Fruit fly (Drosophila melanogaster) whole organism, pupa: ENCODE measurements around the gene msn.
A peak's percentile ranks its signal among the peaks of the same experiment; 100 is the strongest.

Experiments used
- CG10348 ChIP-seq: fragments of 200-800 bp; sonication (Bioruptor generic); IDR thresholded peaks from 2 replicates; pipeline ENCODE4 v1.3.6; 2022; ENCODE audit warnings: missing biosample characterization, missing genetic modification characterization
- CG12605 ChIP-seq: fragments of 200-800 bp; sonication (Bioruptor generic); IDR thresholded peaks from 2 replicates; pipeline ENCODE4 v1.3.6; 2022; ENCODE audit warnings: missing biosample characterization, missing genetic modification characterization
- CG13204 ChIP-seq: fragments of 200-800 bp; sonication (Bioruptor generic); optimal IDR thresholded peaks from 2 replicates; lab custom pipeline; 2018; ENCODE audit warnings: missing biosample characterization, mild to moderate bottlenecking, missing genetic modification characterization, moderate library complexity
- CG14655 ChIP-seq: fragments of 200-800 bp; sonication (Bioruptor generic); optimal IDR thresholded peaks from 3 replicates; lab custom pipeline; 2017; ENCODE audit warnings: mild to moderate bottlenecking, missing biosample characterization, missing genetic modification reagents, missing genetic modification characterization
- CG15710 ChIP-seq: fragments of 200-800 bp; sonication (Bioruptor generic); optimal IDR thresholded peaks from 2 replicates; lab custom pipeline; 2018; ENCODE audit warnings: missing biosample characterization, mild to moderate bottlenecking, missing genetic modification characterization, moderate library complexity
- CG17806 ChIP-seq: fragments of 200-800 bp; sonication (Bioruptor generic); optimal IDR thresholded peaks from 2 replicates; lab custom pipeline; 2018; ENCODE audit warnings: missing biosample characterization, mild to moderate bottlenecking, missing genetic modification characterization, moderate library complexity
- CG32121 ChIP-seq: fragments of 200-800 bp; sonication (Bioruptor generic); IDR thresholded peaks from 2 replicates; pipeline ENCODE4 v1.3.6; 2022; ENCODE audit warnings: missing biosample characterization, missing genetic modification characterization
- CG34367 ChIP-seq: fragments of 200-800 bp; sonication (Bioruptor generic); optimal IDR thresholded peaks from 2 replicates; lab custom pipeline; 2018; ENCODE audit warnings: missing biosample characterization, mild to moderate bottlenecking, missing genetic modification characterization
- CG4496 ChIP-seq: fragments of 200-800 bp; sonication (Bioruptor generic); IDR thresholded peaks from 3 replicates; pipeline ENCODE4 v1.3.6; 2022; ENCODE audit warnings: missing biosample characterization, missing genetic modification characterization
- CG8159 ChIP-seq: fragments of 200-800 bp; sonication (Bioruptor generic); optimal IDR thresholded peaks from 3 replicates; lab custom pipeline; 2018; ENCODE audit warnings: missing biosample characterization, mild to moderate bottlenecking, missing genetic modification characterization, moderate library complexity
- CG8301 ChIP-seq: fragments of 200-800 bp; sonication (Bioruptor generic); optimal IDR thresholded peaks from 2 replicates; lab custom pipeline; 2018; ENCODE audit warnings: missing biosample characterization, mild to moderate bottlenecking, missing genetic modification characterization
- CG9948 ChIP-seq: fragments of 200-800 bp; sonication (Bioruptor generic); optimal IDR thresholded peaks from 2 replicates; lab custom pipeline; 2018; ENCODE audit warnings: missing biosample characterization, mild to moderate bottlenecking, missing genetic modification characterization, moderate library complexity
- D1 ChIP-seq: fragments of 200-800 bp; sonication (Bioruptor generic); optimal IDR thresholded peaks from 2 replicates; lab custom pipeline; 2018; ENCODE audit warnings: missing biosample characterization, mild to moderate bottlenecking, missing genetic modification characterization, moderate library complexity
- EcR ChIP-seq: fragments of 200-800 bp; sonication (Bioruptor generic); optimal IDR thresholded peaks from 3 replicates; lab custom pipeline; 2019; ENCODE audit warnings: missing biosample characterization, missing genetic modification characterization, mild to moderate bottlenecking, moderate library complexity, missing genetic modification reagents
- Ets98B ChIP-seq: fragments of 200-800 bp; sonication (Bioruptor generic); IDR thresholded peaks from 2 replicates; pipeline ENCODE4 v1.3.6; 2022; ENCODE audit warnings: missing biosample characterization, missing genetic modification characterization
- Pif1A ChIP-seq: fragments of 200-800 bp; sonication (Bioruptor generic); optimal IDR thresholded peaks from 3 replicates; lab custom pipeline; 2016; ENCODE audit warnings: missing biosample characterization, missing genetic modification characterization
- Pif1B ChIP-seq: fragments of 200-800 bp; sonication (Bioruptor generic); optimal IDR thresholded peaks from 3 replicates; lab custom pipeline; 2016; ENCODE audit warnings: missing biosample characterization, missing genetic modification characterization
- Snoo ChIP-seq: fragments of 200-800 bp; sonication (Bioruptor generic); optimal IDR thresholded peaks from 3 replicates; lab custom pipeline; 2017; ENCODE audit warnings: missing biosample characterization, mild to moderate bottlenecking, missing genetic modification characterization, inconsistent platforms
- fd96Ca ChIP-seq: fragments of 200-800 bp; sonication (Bioruptor generic); IDR thresholded peaks from 3 replicates; pipeline ENCODE4 v1.3.6; 2022; ENCODE audit warnings: missing biosample characterization, missing genetic modification characterization
- gl ChIP-seq: fragments of 200-800 bp; sonication (Bioruptor generic); optimal IDR thresholded peaks from 2 replicates; lab custom pipeline; 2018; ENCODE audit warnings: missing biosample characterization, mild to moderate bottlenecking, missing genetic modification characterization
- rn ChIP-seq: fragments of 200-800 bp; sonication (Bioruptor generic); IDR thresholded peaks from 2 replicates; pipeline ENCODE4 v1.3.6; 2022; ENCODE audit warnings: missing biosample characterization, missing genetic modification characterization

The msn gene

dm6 chr3L:2536969-2537600 is 49.3 kb downstream of the msn start:
- TF ChIP-seq Snoo (tag; lab: Kevin White, UChicago): no peak
- 0 out of 3 replicates have a peak, but pooled peaks have one; percentile 28 for TF ChIP-seq CG4496 (GFP tag; lab: Robert Waterston, UW)
- peak; percentile 18; the same call in 1 of the 2 replicates for TF ChIP-seq Ets98B (GFP tag; lab: Robert Waterston, UW)
- no peak for TF ChIP-seq CG10348 (GFP tag; lab: Robert Waterston, UW)
- peak; percentile 7 for TF ChIP-seq CG14655 (GFP tag; lab: Kevin White, UChicago)
- TF ChIP-seq CG32121 (GFP tag; lab: Robert Waterston, UW): 0 out of 2 replicates have a peak, but pooled peaks have one; percentile 11

DNA sequence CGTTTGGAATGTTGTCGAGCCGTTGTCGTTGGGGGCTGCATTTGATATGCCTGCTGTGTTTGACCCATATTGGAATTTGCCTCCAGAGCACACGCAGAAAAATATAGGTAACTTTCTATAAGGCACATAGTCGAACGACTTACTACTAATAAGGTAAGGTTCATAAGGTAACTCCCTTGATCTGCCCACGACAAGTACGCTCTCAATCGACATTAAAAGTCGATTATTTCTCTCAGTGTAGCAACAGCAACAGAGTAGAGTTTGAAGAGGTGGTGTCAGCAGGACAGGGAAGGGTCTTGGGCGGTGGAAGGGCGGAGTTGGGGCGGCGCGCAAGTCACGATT is 52.6 kb downstream of the msn start:
- TF ChIP-seq CG4496 (GFP tag; lab: Robert Waterston, UW): peak; percentile 92
- TF ChIP-seq CG13204: peak; percentile 2
- TF ChIP-seq CG32121 (GFP tag; lab: Robert Waterston, UW): peak; percentile 88
- peak; percentile 79 for TF ChIP-seq CG12605
- peak; percentile 80 for TF ChIP-seq CG17806 (tag; lab: Kevin White, UChicago)
- peak; percentile 77 for TF ChIP-seq rn (GFP tag; lab: Robert Waterston, UW)
- peak; percentile 19 for TF ChIP-seq Snoo (tag; lab: Kevin White, UChicago)
- TF ChIP-seq EcR (GFP tag; lab: Kevin White, UChicago): no peak
- peak; percentile 94 for TF ChIP-seq CG14655 (GFP tag; lab: Kevin White, UChicago)
- peak; percentile 86 for TF ChIP-seq Pif1A (GFP tag; lab: Kevin White, UChicago)
- peak; percentile 61 for TF ChIP-seq CG34367 (tag; lab: Kevin White, UChicago)
- TF ChIP-seq CG15710 (tag; lab: Kevin White, UChicago): peak; percentile 54
- peak; percentile 96 for TF ChIP-seq fd96Ca (GFP tag; lab: Robert Waterston, UW)
- TF ChIP-seq D1 (tag; lab: Kevin White, UChicago): no peak
- TF ChIP-seq gl (tag; lab: Kevin White, UChicago): peak; percentile 13
- TF ChIP-seq Pif1B: peak; percentile 79
- TF ChIP-seq CG8301 (tag; lab: Kevin White, UChicago): peak; percentile 91
- peak; percentile 90 for TF ChIP-seq Ets98B (GFP tag; lab: Robert Waterston, UW)
- TF ChIP-seq CG10348 (GFP tag; lab: Robert Waterston, UW): peak; percentile 51; the same call in 1 of the 2 replicates
- TF ChIP-seq CG8159: peak; percentile 64
- peak; percentile 74 for TF ChIP-seq CG9948 (tag; lab: Kevin White, UChicago)

- TF ChIP-seq gl (tag; lab: Kevin White, UChicago) (no peak), CG34367 (tag; lab: Kevin White, UChicago) (no peak), Pif1A (GFP tag; lab: Kevin White, UChicago) (peak; percentile 41), CG17806 (tag; lab: Kevin White, UChicago) (peak; percentile 63), CG9948 (tag; lab: Kevin White, UChicago) (peak; percentile 56), D1 (tag; lab: Kevin White, UChicago) (peak; percentile 37), fd96Ca (GFP tag; lab: Robert Waterston, UW) (no peak), CG13204 (no peak), CG32121 (GFP tag; lab: Robert Waterston, UW) (peak; percentile 23; the same call in 1 of the 2 replicates), Ets98B (GFP tag; lab: Robert Waterston, UW) (no peak), CG10348 (GFP tag; lab: Robert Waterston, UW) (no peak), rn (GFP tag; lab: Robert Waterston, UW) (no peak), CG15710 (tag; lab: Kevin White, UChicago) (peak; percentile 40), EcR (GFP tag; lab: Kevin White, UChicago) (no peak), CG4496 (GFP tag; lab: Robert Waterston, UW) (0 out of 3 replicates have a peak, but pooled peaks have one; percentile 24), CG8159 (peak; percentile 74), CG14655 (GFP tag; lab: Kevin White, UChicago) (peak; percentile 81), CG12605 (no peak), CG8301 (tag; lab: Kevin White, UChicago) (peak; percentile 76), Snoo (tag; lab: Kevin White, UChicago) (peak; percentile 40), Pif1B (peak; percentile 57)
These were observed 53.2 kb downstream of the msn start for dm6 chr3L:2533000-2533731.

DNA sequence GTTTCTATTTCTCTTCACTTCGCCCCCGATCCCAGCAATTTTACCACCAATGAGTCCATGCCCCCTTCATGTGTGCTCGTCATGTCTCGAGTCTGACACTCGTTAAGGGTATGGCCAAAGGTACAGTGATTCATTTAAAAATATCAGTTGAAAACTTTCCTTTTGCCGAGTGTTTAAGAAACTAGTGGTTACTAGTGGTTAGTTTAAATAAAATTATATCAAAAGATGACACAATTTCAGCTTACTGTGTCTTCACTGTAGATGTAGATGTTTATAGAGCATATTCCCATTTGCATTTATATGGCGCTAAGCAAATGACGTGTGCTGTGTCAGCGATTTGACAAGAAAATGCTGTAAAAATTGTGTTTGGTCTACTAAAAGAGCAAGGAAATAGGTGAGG is 54.0 kb downstream of the msn start:
- TF ChIP-seq CG8301 (tag; lab: Kevin White, UChicago): peak; percentile 39
- TF ChIP-seq CG32121 (GFP tag; lab: Robert Waterston, UW): peak; percentile 59; the same call in 1 of the 2 replicates
- peak; percentile 71 for TF ChIP-seq CG12605
- no peak for TF ChIP-seq D1 (tag; lab: Kevin White, UChicago)
- no peak for TF ChIP-seq CG15710 (tag; lab: Kevin White, UChicago)
- TF ChIP-seq gl (tag; lab: Kevin White, UChicago): no peak
- TF ChIP-seq Pif1A (GFP tag; lab: Kevin White, UChicago): peak; percentile 34
- TF ChIP-seq CG4496 (GFP tag; lab: Robert Waterston, UW): peak; percentile 83
- TF ChIP-seq Ets98B (GFP tag; lab: Robert Waterston, UW): peak; percentile 68
- TF ChIP-seq CG8159: no peak
- TF ChIP-seq rn (GFP tag; lab: Robert Waterston, UW): peak; percentile 30; the same call in 1 of the 2 replicates
- peak; percentile 19 for TF ChIP-seq CG17806 (tag; lab: Kevin White, UChicago)
- no peak for TF ChIP-seq Pif1B
- TF ChIP-seq CG14655 (GFP tag; lab: Kevin White, UChicago): peak; percentile 55
- peak; percentile 40; the same call in 1 of the 3 replicates for TF ChIP-seq fd96Ca (GFP tag; lab: Robert Waterston, UW)
- no peak for TF ChIP-seq CG9948 (tag; lab: Kevin White, UChicago)
- TF ChIP-seq, all 21 proteins: peak for 10
